Worm (Caenorhabditis elegans): Measurements from ENCODE around the gene F56F11.2.

DNA sequence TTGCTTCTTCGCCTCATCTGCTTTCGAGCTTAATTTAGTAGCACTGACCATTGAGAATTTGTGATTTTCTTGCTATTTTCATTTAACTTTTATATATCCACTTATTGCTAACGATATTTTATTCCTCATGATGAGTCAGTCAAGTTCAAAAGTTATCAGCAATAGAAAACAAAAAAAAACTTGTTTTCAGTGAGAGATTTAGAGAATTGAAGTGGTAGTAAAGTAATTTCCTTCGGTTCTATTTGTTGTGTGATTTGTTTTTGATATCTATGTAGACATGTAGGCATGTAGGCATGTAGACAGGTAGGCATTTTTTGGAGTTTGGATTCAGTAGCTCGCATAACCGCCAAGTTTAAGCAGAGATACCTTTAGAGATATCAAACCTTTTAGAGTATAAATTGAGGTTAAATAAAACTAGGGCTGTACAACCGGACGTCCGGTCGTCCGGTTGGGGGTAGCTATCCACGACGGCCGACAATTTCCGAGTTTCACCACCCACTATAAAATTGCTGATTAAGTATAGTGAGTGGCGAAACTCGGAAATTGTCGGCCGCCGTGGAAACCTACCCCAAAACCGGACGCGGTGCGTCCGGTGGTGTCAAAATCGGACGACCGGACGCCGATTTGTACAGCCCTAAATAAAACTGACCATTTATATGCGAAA lies 41.1 kb upstream of the F56F11.2 start, which contains the start of gene Y71H2AR.2:
- TF ChIP-seq him-1 (tag; optimal IDR thresholded peaks at IDR 0.05) (no peak), dao-5 (tag; optimal IDR thresholded peaks at IDR 0.05) (no peak)

All from whole organism, L4/young adult.